Fruit fly (Drosophila melanogaster): ENCODE results near the gene Mst84B.

The Mst84B gene

dm6 chr3R:7067092-7067491, 5.1 kb downstream of the Mst84B start, which contains the start of the genes CG1105 and CG1965 (continued):
- TF ChIP-seq MBD-R2 (GFP tag; IDR thresholded peaks at IDR 0.05) = peak; percentile 96
- TF ChIP-seq zf30C (GFP tag; optimal IDR thresholded peaks at IDR 0.05) = no peak
- peak; percentile 98 for TF ChIP-seq Sin3A (optimal IDR thresholded peaks at IDR 0.05)
- peak; percentile 92 for TF ChIP-seq CG3838 (GFP tag; optimal IDR thresholded peaks at IDR 0.05)
- peak; percentile 87 for TF ChIP-seq Elba2 (GFP tag; optimal IDR thresholded peaks at IDR 0.05)
- TF ChIP-seq CG14667 (GFP tag; IDR thresholded peaks at IDR 0.05) = peak; percentile 93
- peak; percentile 91 for TF ChIP-seq trh (GFP tag; optimal IDR thresholded peaks at IDR 0.05)
- peak; percentile 95 for TF ChIP-seq pho (GFP tag; optimal IDR thresholded peaks at IDR 0.05)
- TF ChIP-seq Hr51 (GFP tag; optimal IDR thresholded peaks at IDR 0.05) = peak; percentile 94 to 96
- peak; percentile 82 for TF ChIP-seq sd (tag; optimal IDR thresholded peaks at IDR 0.05)
- peak; percentile 90 for TF ChIP-seq ara (GFP tag; IDR thresholded peaks at IDR 0.05)
- TF ChIP-seq CG10654 (GFP tag; optimal IDR thresholded peaks at IDR 0.05) = peak; percentile 93
- peak; percentile 96 for TF ChIP-seq CG8765 (GFP tag; IDR thresholded peaks at IDR 0.05)
- TF ChIP-seq nau (GFP tag; optimal IDR thresholded peaks at IDR 0.05) = peak; percentile 72
- peak; percentile 83 for TF ChIP-seq Taf1 (GFP tag; IDR thresholded peaks at IDR 0.05)
- TF ChIP-seq CG1832 (GFP tag; optimal IDR thresholded peaks at IDR 0.05) = no peak
- no peak for TF ChIP-seq Lpt (GFP tag; optimal IDR thresholded peaks at IDR 0.05)
- peak; percentile 85 for TF ChIP-seq gcm (GFP tag; optimal IDR thresholded peaks at IDR 0.05)
- peak; percentile 91 for TF ChIP-seq PHDP (tag; optimal IDR thresholded peaks at IDR 0.05)
- TF ChIP-seq Ets65A (GFP tag) = peak; percentile 99
- 0 out of 3 replicates have a peak, but pooled peaks have one; percentile 58 for TF ChIP-seq gce (GFP tag; IDR thresholded peaks at IDR 0.05)
- peak; percentile 87 for TF ChIP-seq Spps (tag; optimal IDR thresholded peaks at IDR 0.05)
- TF ChIP-seq Hr39 (optimal IDR thresholded peaks at IDR 0.05) = no peak
- no peak for TF ChIP-seq corto (GFP tag; optimal IDR thresholded peaks at IDR 0.05)
- peak; percentile 95 for TF ChIP-seq trem (tag; optimal IDR thresholded peaks at IDR 0.05)
- peak; percentile 94 for TF ChIP-seq ci (GFP tag; IDR thresholded peaks at IDR 0.05)
- TF ChIP-seq Aef1 (GFP tag; IDR thresholded peaks at IDR 0.05) = peak; percentile 95
- no peak for TF ChIP-seq exex (tag; optimal IDR thresholded peaks at IDR 0.05)
- peak; percentile 70 for TF ChIP-seq Dref (GFP tag; IDR thresholded peaks at IDR 0.05)
- peak; percentile 91 for TF ChIP-seq CG17328 (GFP tag; IDR thresholded peaks at IDR 0.05)
- TF ChIP-seq E2f2 (GFP tag; IDR thresholded peaks at IDR 0.05) = peak; percentile 79
- peak; percentile 85 for TF ChIP-seq CG8388 (GFP tag; optimal IDR thresholded peaks at IDR 0.05)
- peak; percentile 89 for TF ChIP-seq Optix (GFP tag; IDR thresholded peaks at IDR 0.05)
- TF ChIP-seq CG6272 (GFP tag; IDR thresholded peaks at IDR 0.05) = peak; percentile 96
- TF ChIP-seq Lhr (GFP tag; optimal IDR thresholded peaks at IDR 0.05) = peak; percentile 93
- TF ChIP-seq CG12104 (GFP tag; optimal IDR thresholded peaks at IDR 0.05) = peak; percentile 90
- peak in 1 of 3 experiments; percentile 93 for TF ChIP-seq lola (GFP tag; optimal IDR thresholded peaks at IDR 0.05)
- peak; percentile 92 for TF ChIP-seq esg (GFP tag; conservative IDR thresholded peaks at IDR 0.05)
- TF ChIP-seq hb (GFP tag; IDR thresholded peaks at IDR 0.05; ENCODE audit: partially characterized antibody) = peak; percentile 97
- peak; percentile 91 for TF ChIP-seq unpg (GFP tag; optimal IDR thresholded peaks at IDR 0.05)
- peak; percentile 88 for TF ChIP-seq CG13123 (GFP tag; optimal IDR thresholded peaks at IDR 0.05)
- TF ChIP-seq Vsx1 (GFP tag; optimal IDR thresholded peaks at IDR 0.05) = peak; percentile 78
- TF ChIP-seq Ravus (GFP tag; IDR thresholded peaks at IDR 0.05) = peak; percentile 80
- TF ChIP-seq CG12219 (GFP tag; optimal IDR thresholded peaks at IDR 0.05) = peak; percentile 70
- no peak for TF ChIP-seq Tbp (GFP tag; optimal IDR thresholded peaks at IDR 0.05)
- TF ChIP-seq CG34376 (GFP tag; optimal IDR thresholded peaks at IDR 0.05) = peak; percentile 81
- TF ChIP-seq Doc2 (GFP tag; IDR thresholded peaks at IDR 0.05) = peak; percentile 70; the same call in 1 of the 2 replicates
- no peak for TF ChIP-seq sc (optimal IDR thresholded peaks at IDR 0.05)
- peak; percentile 68 for TF ChIP-seq sc (GFP tag; optimal IDR thresholded peaks at IDR 0.05)
- peak; percentile 90 for TF ChIP-seq kay (GFP tag; optimal IDR thresholded peaks at IDR 0.05)
- TF ChIP-seq Fer1 (GFP tag; optimal IDR thresholded peaks at IDR 0.05) = peak; percentile 86
- peak; percentile 76 for TF ChIP-seq Drgx (GFP tag; IDR thresholded peaks at IDR 0.05)
- peak; percentile 86 for TF ChIP-seq CG31224 (GFP tag; IDR thresholded peaks at IDR 0.05)

All from whole organism, embryonic.